Worm (Caenorhabditis elegans) whole organism, late embryonic: ENCODE measurements around the gene cah-4.

Source experiments
- C08G9.2 ChIP-seq: sonication (generic microtip); optimal IDR thresholded peaks from 2 replicates; lab custom pipeline; 2016; ENCODE audit warnings: mild to moderate bottlenecking, missing genetic modification characterization, moderate library complexity, missing compliant biosample characterization
- C38D4.7 ChIP-seq: fragments of 200-800 bp; sonication (Bioruptor generic); optimal IDR thresholded peaks from 2 replicates; lab custom pipeline; 2018; ENCODE audit warnings: mild to moderate bottlenecking, missing genetic modification characterization, moderate library complexity, missing compliant biosample characterization
- K02D7.2 ChIP-seq: sonication (generic microtip); optimal IDR thresholded peaks from 2 replicates; lab custom pipeline; 2017; ENCODE audit warnings: mild to moderate bottlenecking, missing genetic modification characterization, missing compliant biosample characterization
- K09A11.1 ChIP-seq: sonication (generic microtip); optimal IDR thresholded peaks from 2 replicates; lab custom pipeline; 2017; ENCODE audit warnings: antibody characterized with exemption, mild to moderate bottlenecking, missing genetic modification characterization, missing compliant biosample characterization; ENCODE audit not compliant: insufficient read depth
- Y22D7AL.16 ChIP-seq: sonication (generic microtip); optimal IDR thresholded peaks from 2 replicates; lab custom pipeline; 2016; ENCODE audit warnings: missing genetic modification characterization, missing compliant biosample characterization
- ahr-1 ChIP-seq: sonication (generic microtip); optimal IDR thresholded peaks from 2 replicates; lab custom pipeline; 2016; ENCODE audit warnings: missing genetic modification characterization, missing compliant biosample characterization
- ama-1 ChIP-seq: fragments of 150-350 bp; optimal IDR thresholded peaks from 2 replicates; lab custom pipeline; 2014
- ceh-14 ChIP-seq: sonication (generic microtip); optimal IDR thresholded peaks from 2 replicates; lab custom pipeline; 2016; ENCODE audit warnings: missing genotype, missing genetic modification characterization, missing compliant biosample characterization
- ceh-19 ChIP-seq: fragments of 200-800 bp; sonication (Bioruptor generic); optimal IDR thresholded peaks from 2 replicates; lab custom pipeline; 2018; ENCODE audit warnings: mild to moderate bottlenecking, missing genetic modification characterization, missing compliant biosample characterization
- ceh-22 ChIP-seq: sonication (generic microtip); optimal IDR thresholded peaks from 2 replicates; lab custom pipeline; 2017; ENCODE audit warnings: missing biosample characterization, missing genetic modification characterization
- ceh-45 ChIP-seq: fragments of 200-800 bp; sonication (Bioruptor generic); IDR thresholded peaks from 2 replicates; pipeline ENCODE4 v1.3.6; 2022; ENCODE audit warnings: missing genetic modification reagents, missing genetic modification characterization, missing compliant biosample characterization
- ceh-48 ChIP-seq: sonication (generic microtip); optimal IDR thresholded peaks from 2 replicates; lab custom pipeline; 2016; ENCODE audit warnings: missing genetic modification characterization, inconsistent platforms, missing compliant biosample characterization
- ceh-6 ChIP-seq: fragments of 200-800 bp; sonication (Bioruptor generic); optimal IDR thresholded peaks from 2 replicates; lab custom pipeline; 2018; ENCODE audit warnings: mild to moderate bottlenecking, missing genetic modification characterization, missing compliant biosample characterization
- dmd-4 ChIP-seq: sonication (generic microtip); optimal IDR thresholded peaks from 2 replicates; lab custom pipeline; 2016; ENCODE audit warnings: borderline replicate concordance, missing genetic modification characterization, missing compliant biosample characterization
- dve-1 ChIP-seq: sonication (generic microtip); optimal IDR thresholded peaks from 2 replicates; lab custom pipeline; 2017; ENCODE audit warnings: antibody characterized with exemption, mild to moderate bottlenecking, missing genetic modification characterization, missing compliant biosample characterization
- elt-4 ChIP-seq: sonication (generic microtip); optimal IDR thresholded peaks from 2 replicates; lab custom pipeline; 2016; ENCODE audit warnings: missing genetic modification characterization, missing compliant biosample characterization
- eyg-1 ChIP-seq: sonication (generic microtip); optimal IDR thresholded peaks from 2 replicates; lab custom pipeline; 2016; ENCODE audit warnings: missing genotype, missing genetic modification characterization, missing compliant biosample characterization
- fax-1 ChIP-seq: sonication (generic microtip); optimal IDR thresholded peaks from 2 replicates; lab custom pipeline; 2016; ENCODE audit warnings: missing genotype, missing genetic modification characterization, missing compliant biosample characterization
- fkh-6 ChIP-seq: sonication (generic microtip); optimal IDR thresholded peaks from 2 replicates; lab custom pipeline; 2016; ENCODE audit warnings: missing genetic modification characterization, missing compliant biosample characterization
- gmeb-2 ChIP-seq: sonication (generic microtip); optimal IDR thresholded peaks from 2 replicates; lab custom pipeline; 2016; ENCODE audit warnings: missing genetic modification characterization, inconsistent platforms, missing compliant biosample characterization
- hlh-15 ChIP-seq: sonication (generic microtip); optimal IDR thresholded peaks from 2 replicates; lab custom pipeline; 2016; ENCODE audit warnings: missing genetic modification characterization, missing compliant biosample characterization
- hlh-6 ChIP-seq: sonication (generic microtip); optimal IDR thresholded peaks from 2 replicates; lab custom pipeline; 2016; ENCODE audit warnings: missing genotype, missing genetic modification characterization, missing compliant biosample characterization
- lim-6 ChIP-seq: sonication (generic microtip); optimal IDR thresholded peaks from 2 replicates; lab custom pipeline; 2016; ENCODE audit warnings: missing genetic modification characterization, missing compliant biosample characterization
- lin-11 ChIP-seq: fragments of 200-800 bp; sonication (Bioruptor generic); optimal IDR thresholded peaks from 2 replicates; lab custom pipeline; 2018; ENCODE audit warnings: mild to moderate bottlenecking, missing genetic modification characterization, missing compliant biosample characterization
- madf-2 ChIP-seq: sonication (generic microtip); optimal IDR thresholded peaks from 2 replicates; lab custom pipeline; 2017; ENCODE audit warnings: missing genetic modification characterization, missing compliant biosample characterization
- mec-3 ChIP-seq: sonication (generic microtip); optimal IDR thresholded peaks from 2 replicates; lab custom pipeline; 2016; ENCODE audit warnings: borderline replicate concordance, missing genetic modification characterization, missing compliant biosample characterization
- nfya-1 ChIP-seq: sonication (generic microtip); optimal IDR thresholded peaks from 2 replicates; lab custom pipeline; 2017; ENCODE audit warnings: missing genetic modification characterization, mild to moderate bottlenecking, missing compliant biosample characterization, antibody characterized with exemption, moderate library complexity
- nhr-232 ChIP-seq: sonication (generic microtip); optimal IDR thresholded peaks from 2 replicates; lab custom pipeline; 2016; ENCODE audit warnings: missing genetic modification characterization, missing compliant biosample characterization
- npax-4 ChIP-seq: sonication (generic microtip); optimal IDR thresholded peaks from 2 replicates; lab custom pipeline; 2016; ENCODE audit warnings: missing genetic modification characterization, missing compliant biosample characterization
- odd-2 ChIP-seq: sonication (generic microtip); optimal IDR thresholded peaks from 2 replicates; lab custom pipeline; 2017; ENCODE audit warnings: antibody characterized with exemption, mild to moderate bottlenecking, missing genetic modification characterization, missing compliant biosample characterization
- pag-3 ChIP-seq: sonication (generic microtip); optimal IDR thresholded peaks from 2 replicates; lab custom pipeline; 2016; ENCODE audit warnings: missing compliant biosample characterization, missing genetic modification characterization, borderline replicate concordance
- pat-9 ChIP-seq: fragments of 200-800 bp; sonication (Bioruptor generic); optimal IDR thresholded peaks from 2 replicates; lab custom pipeline; 2018; ENCODE audit warnings: mild to moderate bottlenecking, missing genetic modification characterization, moderate library complexity, missing compliant biosample characterization
- pax-1 ChIP-seq: fragments of 150-350 bp; optimal IDR thresholded peaks from 2 replicates; lab custom pipeline; 2014; ENCODE audit warnings: missing biosample characterization, missing genetic modification characterization
- pha-2 ChIP-seq: sonication (generic microtip); optimal IDR thresholded peaks from 2 replicates; lab custom pipeline; 2017; ENCODE audit warnings: mild to moderate bottlenecking, missing genetic modification characterization, missing compliant biosample characterization
- pha-4 ChIP-seq: fragments of 150-350 bp; optimal IDR thresholded peaks from 2 replicates; lab custom pipeline; 2018; ENCODE audit warnings: missing biosample characterization, missing genetic modification reagents, missing genetic modification characterization
- pqm-1 ChIP-seq: sonication (generic microtip); optimal IDR thresholded peaks from 2 replicates; lab custom pipeline; 2016; ENCODE audit warnings: missing genetic modification characterization, missing compliant biosample characterization
- pros-1 ChIP-seq: fragments of 150-350 bp; optimal IDR thresholded peaks from 2 replicates; lab custom pipeline; 2014; ENCODE audit warnings: missing biosample characterization, missing genetic modification reagents, missing genetic modification characterization
- ref-2 ChIP-seq: sonication (generic microtip); optimal IDR thresholded peaks from 2 replicates; lab custom pipeline; 2016; ENCODE audit warnings: missing genetic modification characterization, missing compliant biosample characterization
- rnt-1 ChIP-seq: sonication (generic microtip); optimal IDR thresholded peaks from 2 replicates; lab custom pipeline; 2016; ENCODE audit warnings: missing genetic modification characterization, missing compliant biosample characterization
- sdc-2 ChIP-seq: sonication (generic microtip); optimal IDR thresholded peaks from 2 replicates; lab custom pipeline; 2016; ENCODE audit warnings: missing genotype, missing genetic modification characterization, missing compliant biosample characterization
- sox-2 ChIP-seq: fragments of 200-800 bp; sonication (Bioruptor generic); IDR thresholded peaks from 2 replicates; pipeline ENCODE4 v1.3.6; 2022; ENCODE audit warnings: missing genetic modification reagents, missing genetic modification characterization, missing compliant biosample characterization
- sox-4 ChIP-seq: sonication (generic microtip); optimal IDR thresholded peaks from 2 replicates; lab custom pipeline; 2017; ENCODE audit warnings: mild to moderate bottlenecking, missing genetic modification characterization, inconsistent platforms, missing compliant biosample characterization
- unc-3 ChIP-seq, 2 experiments: fragments of 200-800 bp in 1 of 2; sonication (Bioruptor generic) in 1 of 2; sonication (generic microtip) in 1 of 2; conservative IDR thresholded peaks in 1 of 2; optimal IDR thresholded peaks in 1 of 2; 2 replicates each; pipeline versions ENCODE4 v1.3.6 to Lab custom; 2016 to 2022; ENCODE audit warnings: missing compliant biosample characterization in 2 of 2, missing genetic modification characterization in 2 of 2, missing genetic modification reagents in 1 of 2
- unc-42 ChIP-seq: sonication (generic microtip); optimal IDR thresholded peaks from 2 replicates; lab custom pipeline; 2016; ENCODE audit warnings: missing genotype, missing genetic modification characterization, missing compliant biosample characterization
- unc-55 ChIP-seq: sonication (generic microtip); optimal IDR thresholded peaks from 2 replicates; lab custom pipeline; 2017; ENCODE audit warnings: missing biosample characterization, missing genetic modification reagents, missing genetic modification characterization
- zip-5 ChIP-seq: sonication (generic microtip); optimal IDR thresholded peaks from 2 replicates; lab custom pipeline; 2016; ENCODE audit warnings: missing genetic modification characterization, missing compliant biosample characterization
- ztf-16 ChIP-seq: sonication (generic microtip); optimal IDR thresholded peaks from 2 replicates; lab custom pipeline; 2017; ENCODE audit warnings: missing genetic modification characterization, missing compliant biosample characterization

Gene cah-4

ce11 chrX:13510234-13510837, 32.0 kb upstream of the cah-4 start:
- peak; percentile 36 for TF ChIP-seq hlh-6
- no peak for TF ChIP-seq ama-1 (lab: Kevin White, UChicago)
- TF ChIP-seq, all 69 proteins: peak for 1

ce11 chrX:13510997-13511396, 31.4 kb upstream of the cah-4 start, which contains the start of gene col-185:
col-185 (minus strand) TSS chrX:13511097.
- no peak for TF ChIP-seq ceh-48
- TF ChIP-seq, all 69 proteins: peak for 0

ce11 chrX:13511796-13512195, 30.6 kb upstream of the cah-4 start:
- peak; percentile 79 for TF ChIP-seq gmeb-2 (tag; lab: Kevin White, UChicago)
- TF ChIP-seq ceh-14 (tag; lab: Kevin White, UChicago): peak; percentile 68
- TF ChIP-seq unc-42: peak; percentile 24
- TF ChIP-seq lim-6 (tag; lab: Kevin White, UChicago): no peak
- TF ChIP-seq ahr-1 (tag; lab: Kevin White, UChicago): peak; percentile 54
- TF ChIP-seq ceh-45 (GFP tag; lab: Robert Waterston, UW): peak; percentile 60; the same call in 1 of the 2 replicates
- peak; percentile 72 for TF ChIP-seq ceh-19 (GFP tag; lab: Kevin White, UChicago)
- TF ChIP-seq mec-3 (tag; lab: Kevin White, UChicago): no peak
- TF ChIP-seq eyg-1: peak; percentile 44
- peak; percentile 24 for TF ChIP-seq dve-1 (tag; lab: Kevin White, UChicago)
- TF ChIP-seq C38D4.7 (GFP tag; lab: Kevin White, UChicago): peak; percentile 79
- peak; percentile 70 for TF ChIP-seq nhr-232 (tag; lab: Kevin White, UChicago)
- TF ChIP-seq pat-9 (tag; lab: Kevin White, UChicago): peak; percentile 64
- peak; percentile 63 for TF ChIP-seq nfya-1 (tag; lab: Kevin White, UChicago)
- TF ChIP-seq pha-4 (tag; lab: Kevin White, UChicago): no peak
- TF ChIP-seq hlh-15 (tag; lab: Kevin White, UChicago): peak; percentile 46
- TF ChIP-seq fkh-6 (tag; lab: Kevin White, UChicago): peak; percentile 77
- no peak for TF ChIP-seq dmd-4 (tag; lab: Kevin White, UChicago)
- no peak for TF ChIP-seq K02D7.2 (tag; lab: Kevin White, UChicago)
- peak; percentile 74 for TF ChIP-seq ref-2 (tag; lab: Kevin White, UChicago)
- peak; percentile 85 for TF ChIP-seq ceh-6
- TF ChIP-seq sox-2: peak; percentile 78
- peak; percentile 67 for TF ChIP-seq unc-3 (GFP tag; conservative IDR thresholded peaks at IDR 0.05; lab: Robert Waterston, UW)
- peak; percentile 71 for TF ChIP-seq unc-3 (tag; optimal IDR thresholded peaks at IDR 0.05; lab: Kevin White, UChicago)
- TF ChIP-seq hlh-6: peak; percentile 78
- no peak for TF ChIP-seq pag-3 (tag; lab: Kevin White, UChicago)
- TF ChIP-seq sox-4 (tag; lab: Kevin White, UChicago): peak; percentile 83
- TF ChIP-seq lin-11 (tag; lab: Kevin White, UChicago): peak; percentile 64
- TF ChIP-seq ama-1 (lab: Kevin White, UChicago): no peak
- no peak for TF ChIP-seq elt-4 (tag; lab: Kevin White, UChicago)
- TF ChIP-seq Y22D7AL.16: peak; percentile 57
- peak; percentile 48 for TF ChIP-seq ceh-48
- peak; percentile 57 for TF ChIP-seq rnt-1 (tag; lab: Kevin White, UChicago)
- TF ChIP-seq pax-1 (tag; lab: Kevin White, UChicago): no peak
- peak; percentile 29 for TF ChIP-seq fax-1
- TF ChIP-seq pros-1 (tag; lab: Kevin White, UChicago): no peak
- TF ChIP-seq pqm-1 (tag; lab: Kevin White, UChicago): no peak
- peak; percentile 23 for TF ChIP-seq pha-2 (tag; lab: Kevin White, UChicago)
- TF ChIP-seq madf-2 (tag; lab: Kevin White, UChicago): peak; percentile 72
- TF ChIP-seq zip-5 (tag; lab: Kevin White, UChicago): peak; percentile 30
- peak; percentile 94 for TF ChIP-seq sdc-2 (tag; lab: Kevin White, UChicago)
- peak; percentile 56 for TF ChIP-seq odd-2 (tag; lab: Kevin White, UChicago)
- TF ChIP-seq ceh-22 (tag; lab: Kevin White, UChicago): no peak
- no peak for TF ChIP-seq unc-55 (GFP tag; lab: Kevin White, UChicago)
- TF ChIP-seq C08G9.2 (tag; lab: Kevin White, UChicago): peak; percentile 67
- TF ChIP-seq npax-4: peak; percentile 67
- peak; percentile 74 for TF ChIP-seq ztf-16 (tag; lab: Kevin White, UChicago)
- peak; percentile 46 for TF ChIP-seq K09A11.1 (tag; lab: Kevin White, UChicago)
